Worm (Caenorhabditis elegans) whole organism, L4/young adult: ENCODE results near the gene F58A4.6.

Source experiments
- W03F9.2 ChIP-seq: fragments of 150-350 bp; optimal IDR thresholded peaks from 2 replicates; lab custom pipeline; 2014; ENCODE audit warnings: missing biosample characterization, missing genetic modification characterization
- dao-5 ChIP-seq: sonication (generic microtip); optimal IDR thresholded peaks from 2 replicates; lab custom pipeline; 2016; ENCODE audit warnings: missing genotype, missing genetic modification characterization, moderate library complexity, missing compliant biosample characterization
- him-1 ChIP-seq: sonication (generic microtip); optimal IDR thresholded peaks from 2 replicates; lab custom pipeline; 2016; ENCODE audit warnings: missing genotype, missing genetic modification reagents, missing genetic modification characterization, missing compliant biosample characterization

DNA sequence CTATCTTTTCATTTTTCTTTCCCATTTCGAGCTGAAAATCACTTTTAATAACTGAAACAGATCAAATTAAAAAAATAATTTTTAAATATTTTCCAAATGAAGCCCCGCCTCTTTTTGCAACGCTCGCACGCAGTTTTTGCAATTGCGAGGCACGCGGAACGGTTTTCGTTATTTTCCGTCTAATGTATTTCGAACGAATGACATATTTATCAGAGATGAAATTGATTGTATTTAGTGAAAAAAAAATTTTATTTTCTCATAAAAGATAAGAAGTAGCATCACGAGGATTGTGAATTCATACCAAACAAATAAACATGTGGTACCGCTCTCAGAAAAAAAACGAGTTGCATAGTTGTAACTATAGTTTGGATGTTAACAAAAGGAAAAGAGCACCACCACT is 15.6 kb downstream of the F58A4.6 start, which contains the start of gene rpac-19:
- no peak for TF ChIP-seq him-1 (tag; lab: Kevin White, UChicago)
- no peak for TF ChIP-seq dao-5 (tag; lab: Kevin White, UChicago)
- TF ChIP-seq W03F9.2 (tag; lab: Kevin White, UChicago) = peak; percentile 74
